Worm (Caenorhabditis elegans): ENCODE data around the gene Y50D7A.10.
A peak's percentile ranks its signal among the peaks of the same experiment; 100 is the strongest.

Y50D7A.10 gene

DNA sequence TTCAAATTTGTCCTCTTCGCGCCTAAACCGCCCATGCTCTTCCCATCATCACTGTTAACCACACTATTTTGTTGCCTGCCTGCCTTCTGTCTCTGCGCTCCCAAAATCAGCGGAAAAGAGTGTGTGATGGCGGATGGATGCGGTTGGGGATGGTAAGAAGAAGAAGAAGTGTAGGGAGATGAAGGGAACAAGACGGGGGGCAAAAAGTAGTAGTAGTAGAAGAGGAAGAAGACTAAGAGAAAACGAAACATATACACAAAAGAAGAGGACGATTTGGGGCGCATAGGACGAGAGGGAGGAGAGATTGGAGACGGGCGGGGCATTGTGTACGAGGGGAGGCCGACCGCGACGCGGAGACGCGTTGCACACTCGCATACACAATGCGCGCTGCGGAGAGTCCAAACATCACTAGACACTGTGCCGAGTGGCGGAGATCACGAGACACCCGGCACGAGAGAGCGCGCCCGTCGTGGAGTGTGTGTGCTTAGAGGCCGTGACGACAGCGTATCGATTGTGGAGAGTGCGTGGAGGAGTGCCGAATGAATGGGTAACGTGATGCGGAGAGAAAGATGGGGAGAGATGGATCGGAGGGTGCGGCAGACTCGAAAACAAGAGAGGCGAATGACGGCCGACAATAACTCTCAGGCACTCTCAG, 34.4 kb downstream of the Y50D7A.10 start (continued):
- TF ChIP-seq nhr-42 (GFP tag; IDR thresholded peaks at IDR 0.05) (peak; percentile 49; the same call in 1 of the 2 replicates), T20F7.1 (GFP tag; optimal IDR thresholded peaks at IDR 0.05) (peak; percentile 86), Y105C5A.15 (GFP tag; IDR thresholded peaks at IDR 0.05) (no peak), ctbp-1 (GFP tag; IDR thresholded peaks at IDR 0.05) (peak; percentile 94), vab-7 (GFP tag; IDR thresholded peaks at IDR 0.05) (peak; percentile 52), spr-1 (tag; optimal IDR thresholded peaks at IDR 0.05) (peak; percentile 89), F37D6.2 (tag; optimal IDR thresholded peaks at IDR 0.05) (peak; percentile 90), lin-1 (GFP tag; IDR thresholded peaks at IDR 0.05) (peak; percentile 79; the same call in 1 of the 2 replicates), attf-4 (tag; optimal IDR thresholded peaks at IDR 0.05) (no peak), pqm-1 (tag; optimal IDR thresholded peaks at IDR 0.05) (peak; percentile 57), set-16 (GFP tag; IDR thresholded peaks at IDR 0.05) (peak; percentile 100), egl-27 (tag; optimal IDR thresholded peaks at IDR 0.05) (no peak)

DNA sequence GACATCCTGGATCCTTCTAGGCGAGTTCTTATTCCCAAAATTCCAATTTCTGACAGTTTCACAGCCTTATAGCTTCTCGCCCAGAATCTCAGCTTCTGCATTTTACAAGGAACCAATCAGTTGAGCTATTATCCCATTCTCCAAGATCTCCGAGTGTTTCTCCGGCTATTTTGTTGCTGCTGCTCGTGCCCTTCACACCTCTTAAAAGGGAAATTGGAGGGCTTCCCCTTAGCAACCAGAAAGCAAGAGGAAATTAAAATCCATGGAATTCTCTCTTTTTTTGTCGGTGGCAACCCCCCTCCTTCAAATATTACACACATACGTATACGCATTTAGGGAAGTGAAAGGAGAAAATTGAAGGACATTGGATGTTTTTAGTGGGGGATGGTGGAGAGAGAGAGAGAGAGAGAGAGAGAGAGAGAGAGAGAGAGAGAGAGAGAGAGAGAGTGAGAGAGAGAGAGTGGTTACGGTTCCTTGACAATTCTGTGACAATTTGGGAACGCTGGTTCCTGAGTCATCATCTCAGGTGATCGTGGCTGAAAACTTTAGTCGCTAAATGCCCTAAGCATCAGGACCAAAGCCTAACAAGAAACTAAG, 36.7 kb downstream of the Y50D7A.10 start:
- peak; percentile 50; the same call in 1 of the 2 replicates for TF ChIP-seq set-16 (GFP tag; IDR thresholded peaks at IDR 0.05)
- no peak for TF ChIP-seq lim-7 (GFP tag; IDR thresholded peaks at IDR 0.05)
- TF ChIP-seq lsy-2 (tag; optimal IDR thresholded peaks at IDR 0.05) = peak in 1 of 2 experiments; percentile 14
- TF ChIP-seq mes-2 (tag; optimal IDR thresholded peaks at IDR 0.05; ENCODE audit: poor library complexity, severe bottlenecking) = peak; percentile 26
- TF ChIP-seq mep-1 (tag; optimal IDR thresholded peaks at IDR 0.05) = peak; percentile 49
- TF ChIP-seq hlh-30 (tag; optimal IDR thresholded peaks at IDR 0.05; ENCODE audit: insufficient read depth) = peak; percentile 33
- TF ChIP-seq hlh-11 (tag; optimal IDR thresholded peaks at IDR 0.05) = peak; percentile 31
- no peak for TF ChIP-seq cey-2 (tag; optimal IDR thresholded peaks at IDR 0.05; ENCODE audit: borderline replicate concordance, insufficient read depth)
- peak in 1 of 2 experiments; percentile 70 for TF ChIP-seq unc-62 (GFP tag; optimal IDR thresholded peaks at IDR 0.05 in 1 of 2)
- TF ChIP-seq unc-62 (tag; optimal IDR thresholded peaks at IDR 0.05) = no peak
- peak; percentile 11 for TF ChIP-seq dve-1 (tag; optimal IDR thresholded peaks at IDR 0.05; ENCODE audit: insufficient read depth)

DNA sequence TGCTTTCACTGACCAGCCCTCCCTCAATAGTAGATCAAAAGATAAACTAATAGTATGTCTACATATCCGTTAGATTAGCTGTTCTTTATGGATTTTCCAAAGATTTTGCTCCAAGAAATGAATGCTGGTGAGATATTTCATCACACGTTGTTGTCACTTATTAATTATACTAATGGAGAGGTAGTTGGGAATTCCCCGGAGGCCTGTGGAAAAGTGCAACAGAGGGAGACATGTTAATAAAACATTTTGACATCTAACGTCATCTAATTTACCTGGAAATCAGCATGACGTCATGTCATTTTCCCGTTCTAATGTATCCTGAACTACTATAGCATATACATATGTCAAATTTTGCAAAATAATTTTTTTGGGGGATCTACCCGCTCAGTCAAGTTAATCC, 37.7 kb downstream of the Y50D7A.10 start:
- no peak for TF ChIP-seq daf-16 (GFP tag; optimal IDR thresholded peaks at IDR 0.05)
- TF ChIP-seq daf-16 (tag; optimal IDR thresholded peaks at IDR 0.05) = no peak
- TF ChIP-seq snpc-1.2 (GFP tag; IDR thresholded peaks at IDR 0.05) = no peak
- no peak for TF ChIP-seq nhr-10 (tag; optimal IDR thresholded peaks at IDR 0.05)
- TF ChIP-seq lin-1 (GFP tag; IDR thresholded peaks at IDR 0.05) = no peak
- no peak for TF ChIP-seq ces-1 (GFP tag; optimal IDR thresholded peaks at IDR 0.05)
- TF ChIP-seq unc-62 (GFP tag; optimal IDR thresholded peaks at IDR 0.05 in 1 of 2) = no peak
- TF ChIP-seq unc-62 (tag; optimal IDR thresholded peaks at IDR 0.05) = no peak
- no peak for TF ChIP-seq tag-97 (GFP tag; IDR thresholded peaks at IDR 0.05)
- no peak for TF ChIP-seq egl-43 (GFP tag; IDR thresholded peaks at IDR 0.05)
- TF ChIP-seq rbr-2 (tag; optimal IDR thresholded peaks at IDR 0.05) = no peak
- TF ChIP-seq lin-38 (GFP tag; IDR thresholded peaks at IDR 0.05) = no peak
- TF ChIP-seq lin-15B (tag; optimal IDR thresholded peaks at IDR 0.05) = no peak
- no peak for TF ChIP-seq Y48G9A.11 (GFP tag; IDR thresholded peaks at IDR 0.05)
- no peak for TF ChIP-seq dmd-8 (GFP tag; IDR thresholded peaks at IDR 0.05)
- no peak for TF ChIP-seq lin-13 (GFP tag; optimal IDR thresholded peaks at IDR 0.05)
- no peak for TF ChIP-seq zag-1 (tag; optimal IDR thresholded peaks at IDR 0.05)
- TF ChIP-seq nhr-42 (GFP tag; IDR thresholded peaks at IDR 0.05) = no peak

Measured in whole organism, L4 larva.